Worm (Caenorhabditis elegans): ENCODE measurements around the gene fahd-1.

DNA sequence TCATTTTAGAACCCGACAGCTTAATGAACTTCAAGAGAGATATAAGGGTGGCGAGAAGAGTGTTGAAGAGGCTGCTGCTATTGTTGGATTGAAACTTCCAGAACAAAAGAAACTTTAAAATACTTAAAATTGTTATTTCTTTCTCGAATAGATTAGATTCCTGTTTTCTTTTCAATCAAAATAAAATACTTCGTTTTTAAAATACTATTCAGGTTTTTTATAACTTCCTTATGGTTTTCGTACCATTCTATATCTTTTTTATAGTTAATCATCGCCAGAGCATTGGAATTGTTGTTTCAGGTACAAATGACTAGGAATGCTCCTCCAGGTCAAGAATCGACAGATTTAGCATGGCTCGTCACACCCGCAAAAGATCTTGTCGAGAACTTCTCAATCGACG, 49.4 kb downstream of the fahd-1 start, which contains the start of gene kle-2:
- TF ChIP-seq lin-15B (tag; optimal IDR thresholded peaks at IDR 0.05) (no peak), elt-2 (tag; optimal IDR thresholded peaks at IDR 0.05) (no peak), aly-2 (tag; optimal IDR thresholded peaks at IDR 0.05) (no peak), eor-1 (tag; optimal IDR thresholded peaks at IDR 0.05) (no peak), nhr-77 (tag; optimal IDR thresholded peaks at IDR 0.05) (no peak), elt-3 (tag; optimal IDR thresholded peaks at IDR 0.05) (no peak), tbx-2 (tag; optimal IDR thresholded peaks at IDR 0.05) (no peak)
